Fruit fly (Drosophila melanogaster) whole organism: Measurements from ENCODE around the gene CaBP1.

Experiments
- CG8478 ChIP-seq: fragments of >200 bp; optimal IDR thresholded peaks from 2 replicates; lab custom pipeline; 2018; ENCODE audit warnings: inconsistent platforms
- Dll ChIP-seq: fragments of >200 bp; optimal IDR thresholded peaks from 2 replicates; lab custom pipeline; 2017
- EcR ChIP-seq, 2 experiments: fragments of >200 bp; optimal IDR thresholded peaks; 2 replicates each; lab custom pipeline; 2017; ENCODE audit warnings: missing biosample characterization in 2 of 2, missing genetic modification characterization in 2 of 2, missing genetic modification reagents in 2 of 2
- pan ChIP-seq: fragments of >200 bp; optimal IDR thresholded peaks from 2 replicates; lab custom pipeline; 2017
- psq ChIP-seq: fragments of >200 bp; optimal IDR thresholded peaks from 2 replicates; lab custom pipeline; 2017
- usp ChIP-seq: fragments of >200 bp; optimal IDR thresholded peaks from 2 replicates; lab custom pipeline; 2017; ENCODE audit warnings: missing biosample characterization, missing genetic modification characterization, mixed read lengths

Gene CaBP1

dm6 chr2L:16356249-16357025 lies at the start of gene CaBP1:
Gene CaBP1 (minus strand): TSS chr2L:16356735.
- no peak for TF ChIP-seq Dll (lab: Kevin White, UChicago)
- no peak for TF ChIP-seq psq
- no peak for TF ChIP-seq usp (GFP tag; lab: Kevin White, UChicago)
- no peak for TF ChIP-seq CG8478 (lab: Kevin White, UChicago)
- TF ChIP-seq EcR (GFP tag; optimal IDR thresholded peaks at IDR 0.05; lab: Kevin White, UChicago) = no peak
- no peak for TF ChIP-seq pan (lab: Kevin White, UChicago)

DNA sequence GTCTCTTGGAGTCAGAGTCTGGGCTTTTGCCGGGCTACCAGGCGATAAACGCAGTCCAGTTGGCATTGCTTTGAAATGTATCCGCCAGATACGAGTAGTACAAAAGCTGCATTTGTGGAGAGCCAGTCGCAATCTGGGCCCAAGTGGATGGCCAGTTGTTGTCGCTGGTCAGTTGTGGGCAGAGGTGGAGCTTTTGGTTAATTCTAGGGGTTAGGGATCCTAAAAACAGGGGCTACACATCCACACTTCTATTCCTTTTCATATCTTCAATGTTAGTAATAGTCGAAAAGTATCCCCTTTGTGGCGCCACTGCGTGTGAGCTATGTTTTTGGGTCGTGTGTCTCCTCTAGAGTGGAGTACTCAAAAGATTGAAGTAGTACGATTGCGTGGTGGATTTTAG lies 46.0 kb upstream of the CaBP1 start:
- no peak for TF ChIP-seq EcR (GFP tag; optimal IDR thresholded peaks at IDR 0.05; lab: Kevin White, UChicago)
- no peak for TF ChIP-seq psq
- TF ChIP-seq Dll (lab: Kevin White, UChicago) = no peak
- no peak for TF ChIP-seq usp (GFP tag; lab: Kevin White, UChicago)
- no peak for TF ChIP-seq CG8478 (lab: Kevin White, UChicago)
- TF ChIP-seq pan (lab: Kevin White, UChicago) = no peak

- TF ChIP-seq pan (lab: Kevin White, UChicago) = no peak
These were observed 41.0 kb upstream of the CaBP1 start for dm6 chr2L:16397517-16397916.

- no peak for TF ChIP-seq psq
- TF ChIP-seq usp (GFP tag; lab: Kevin White, UChicago) = no peak
- TF ChIP-seq Dll (lab: Kevin White, UChicago) = no peak
- TF ChIP-seq CG8478 (lab: Kevin White, UChicago) = no peak
- TF ChIP-seq EcR (GFP tag; optimal IDR thresholded peaks at IDR 0.05; lab: Kevin White, UChicago) = no peak
- TF ChIP-seq pan (lab: Kevin White, UChicago) = no peak
These were observed 34.3 kb upstream of the CaBP1 start for dm6 chr2L:16390803-16391202.

dm6 chr2L:16380973-16381372 lies 24.4 kb upstream of the CaBP1 start:
- TF ChIP-seq Dll (lab: Kevin White, UChicago) (no peak), usp (GFP tag; lab: Kevin White, UChicago) (no peak), pan (lab: Kevin White, UChicago) (no peak), psq (no peak)

DNA sequence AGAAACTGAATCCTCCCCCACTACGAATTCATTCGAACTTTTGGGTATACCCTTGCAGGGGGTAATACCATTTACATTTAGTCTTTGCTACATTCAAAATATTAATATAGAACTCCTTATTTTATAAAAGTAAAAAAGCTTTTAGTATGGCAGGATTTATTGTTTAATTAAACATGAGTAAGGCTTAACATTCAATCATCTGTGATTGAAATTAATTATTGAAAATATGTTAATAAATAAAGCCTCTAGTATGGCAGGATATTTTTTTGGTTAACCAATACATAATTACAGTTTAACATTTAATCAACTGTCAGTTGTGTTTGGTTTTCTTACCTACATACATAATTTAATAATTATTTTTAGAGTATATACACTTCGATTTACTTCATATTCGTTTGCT lies 18.2 kb upstream of the CaBP1 start:
- TF ChIP-seq Dll (lab: Kevin White, UChicago) = no peak
- TF ChIP-seq pan (lab: Kevin White, UChicago) = no peak
- TF ChIP-seq psq = no peak
- TF ChIP-seq EcR (GFP tag; optimal IDR thresholded peaks at IDR 0.05; lab: Kevin White, UChicago) = no peak
- no peak for TF ChIP-seq usp (GFP tag; lab: Kevin White, UChicago)
- no peak for TF ChIP-seq CG8478 (lab: Kevin White, UChicago)

DNA sequence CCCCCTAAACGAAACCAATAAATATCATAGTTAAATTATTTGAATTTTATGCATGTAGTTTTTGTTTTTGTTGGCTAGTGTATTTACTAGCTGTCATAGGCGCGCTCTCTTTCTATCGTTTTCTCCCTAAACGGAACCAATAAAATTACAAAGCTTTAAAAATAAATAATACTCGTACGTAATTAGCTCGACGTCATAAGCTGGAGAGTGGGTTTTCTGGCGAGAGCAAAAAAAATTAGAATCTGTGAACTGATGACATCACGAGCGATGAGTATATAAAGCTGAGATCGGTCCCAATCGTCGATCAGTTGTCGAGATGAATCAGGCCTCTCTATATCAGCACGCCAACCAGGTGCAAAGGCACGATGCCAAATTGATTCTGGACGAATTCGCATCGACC lies 9.1 kb upstream of the CaBP1 start, which contains the start of gene jhamt:
Gene jhamt, plus strand, starts transcription at position 301 of the 400 bp plus-strand sequence.
- TF ChIP-seq psq (no peak), EcR (GFP tag; optimal IDR thresholded peaks at IDR 0.05; lab: Kevin White, UChicago) (no peak), Dll (lab: Kevin White, UChicago) (no peak), usp (GFP tag; lab: Kevin White, UChicago) (no peak), pan (lab: Kevin White, UChicago) (no peak), CG8478 (lab: Kevin White, UChicago) (no peak)

- TF ChIP-seq pan (lab: Kevin White, UChicago) (no peak), psq (no peak), Dll (lab: Kevin White, UChicago) (no peak), EcR (GFP tag; optimal IDR thresholded peaks at IDR 0.05; lab: Kevin White, UChicago) (no peak), CG8478 (lab: Kevin White, UChicago) (no peak), usp (GFP tag; lab: Kevin White, UChicago) (no peak)
These were observed 1.3 kb upstream of the CaBP1 start for dm6 chr2L:16357865-16358264.

DNA sequence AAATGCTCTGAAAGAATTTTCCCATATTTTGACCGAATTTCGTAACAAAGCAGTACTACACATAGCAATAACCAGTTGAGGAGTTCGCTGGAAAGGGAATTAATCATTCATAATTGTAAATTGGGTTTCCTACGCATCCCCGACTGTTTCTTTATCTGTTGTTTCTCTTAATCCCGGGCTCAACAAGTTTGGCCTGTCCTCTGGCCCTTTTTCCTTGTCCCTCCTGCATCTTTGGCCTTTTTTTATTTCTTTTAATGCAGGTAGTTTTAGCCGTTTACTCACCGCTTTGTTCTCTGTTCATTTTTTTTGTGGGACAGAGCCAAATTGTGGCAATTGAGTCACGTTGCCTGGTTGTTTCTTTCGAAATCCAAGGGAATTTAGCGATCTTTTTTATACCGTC lies 2.8 kb downstream of the CaBP1 start:
- TF ChIP-seq pan (lab: Kevin White, UChicago) = no peak
- TF ChIP-seq CG8478 (lab: Kevin White, UChicago) = no peak
- TF ChIP-seq psq = no peak

dm6 chr2L:16352585-16353580 lies 3.7 kb downstream of the CaBP1 start, which contains the start of the genes Hyls1, chif and CG4455:
Gene Hyls1 (minus strand): TSS chr2L:16352628.
Gene chif (minus strand): TSS chr2L:16352628.
Gene CG4455 (plus strand): TSS chr2L:16352934.
- TF ChIP-seq Dll (lab: Kevin White, UChicago) (no peak), pan (lab: Kevin White, UChicago) (no peak), psq (no peak), CG8478 (lab: Kevin White, UChicago) (no peak), usp (GFP tag; lab: Kevin White, UChicago) (no peak), EcR (GFP tag; optimal IDR thresholded peaks at IDR 0.05; lab: Kevin White, UChicago) (no peak)

dm6 chr2L:16351805-16352584 lies 4.5 kb downstream of the CaBP1 start:
- TF ChIP-seq CG8478 (lab: Kevin White, UChicago) (no peak), EcR (GFP tag; optimal IDR thresholded peaks at IDR 0.05; lab: Kevin White, UChicago) (no peak), pan (lab: Kevin White, UChicago) (no peak), Dll (lab: Kevin White, UChicago) (no peak), usp (GFP tag; lab: Kevin White, UChicago) (no peak), psq (no peak)
